Fruit fly (Drosophila melanogaster) whole organism, wandering third instar larva: Measurements from ENCODE around the gene CRAT.

Experiments
- Abd-B ChIP-seq: fragments of >200 bp; optimal IDR thresholded peaks from 2 replicates; lab custom pipeline; 2017; ENCODE audit warnings: missing biosample characterization, missing genetic modification characterization
- CG32264 ChIP-seq: fragments of 200-800 bp; sonication (Bioruptor generic); optimal IDR thresholded peaks from 2 replicates; lab custom pipeline; 2016; ENCODE audit warnings: missing biosample characterization, missing genetic modification characterization
- CG9705 ChIP-seq: fragments of 200-800 bp; sonication (Bioruptor generic); optimal IDR thresholded peaks from 2 replicates; lab custom pipeline; 2018; ENCODE audit warnings: missing biosample characterization, mild to moderate bottlenecking, missing genetic modification characterization
- CrebA ChIP-seq: fragments of 200-800 bp; sonication (Bioruptor generic); optimal IDR thresholded peaks from 2 replicates; lab custom pipeline; 2016; ENCODE audit warnings: missing biosample characterization, mild to moderate bottlenecking, missing genetic modification characterization, borderline replicate concordance
- Dfd ChIP-seq: fragments of >200 bp; optimal IDR thresholded peaks from 2 replicates; lab custom pipeline; 2017; ENCODE audit warnings: missing biosample characterization, missing genetic modification characterization
- Dif ChIP-seq: fragments of 200-275, 200-300 bp; sonication (Bioruptor generic); optimal IDR thresholded peaks from 2 replicates; lab custom pipeline; 2018; ENCODE audit warnings: missing biosample characterization, missing genetic modification characterization; ENCODE audit not compliant: partially characterized antibody
- GATAd ChIP-seq: sonication (Bioruptor generic); optimal IDR thresholded peaks from 2 replicates; lab custom pipeline; 2016; ENCODE audit warnings: missing biosample characterization, missing genetic modification characterization
- HLH106 ChIP-seq: fragments of 200-800 bp; optimal IDR thresholded peaks from 3 replicates; lab custom pipeline; 2019; ENCODE audit warnings: missing biosample characterization, mild to moderate bottlenecking, missing genetic modification characterization, moderate library complexity
- Hnf4 ChIP-seq: fragments of 200-800 bp; sonication (Bioruptor generic); optimal IDR thresholded peaks from 2 replicates; lab custom pipeline; 2016; ENCODE audit warnings: missing biosample characterization, mild to moderate bottlenecking, missing genetic modification characterization
- Hr78 ChIP-seq: fragments of >200 bp; optimal IDR thresholded peaks from 2 replicates; lab custom pipeline; 2017; ENCODE audit warnings: missing biosample characterization, missing genetic modification characterization
- Hr83 ChIP-seq: fragments of 200-300 bp; sonication (Bioruptor generic); optimal IDR thresholded peaks from 2 replicates; lab custom pipeline; 2016; ENCODE audit warnings: missing biosample characterization, mild to moderate bottlenecking, missing genetic modification characterization, moderate library complexity; ENCODE audit not compliant: poor library complexity, severe bottlenecking
- Myc ChIP-seq: fragments of >200 bp; optimal IDR thresholded peaks from 2 replicates; lab custom pipeline; 2017
- OdsH ChIP-seq: fragments of 200-800 bp; sonication (Bioruptor generic); optimal IDR thresholded peaks from 2 replicates; lab custom pipeline; 2016; ENCODE audit warnings: missing biosample characterization, mild to moderate bottlenecking, missing genetic modification characterization
- Rel ChIP-seq, 2 experiments: fragments of 200-800 bp; sonication (Bioruptor generic) in 1 of 2; optimal IDR thresholded peaks; 2 replicates in 1 of 2; 3 replicates in 1 of 2; lab custom pipeline; 2016 to 2019; ENCODE audit warnings: mild to moderate bottlenecking in 2 of 2, missing biosample characterization in 2 of 2, missing genetic modification characterization in 2 of 2, moderate library complexity in 1 of 2
- Sp1 ChIP-seq: fragments of 200-800 bp; sonication (Bioruptor generic); optimal IDR thresholded peaks from 3 replicates; lab custom pipeline; 2019; ENCODE audit warnings: missing biosample characterization, mild to moderate bottlenecking, missing genetic modification characterization, moderate library complexity
- Vsx2 ChIP-seq: fragments of 200-300, 225-300 bp; sonication (Bioruptor generic); optimal IDR thresholded peaks from 2 replicates; lab custom pipeline; 2018; ENCODE audit warnings: missing biosample characterization, missing genetic modification characterization; ENCODE audit not compliant: partially characterized antibody
- br ChIP-seq: fragments of 200-800 bp; sonication (Bioruptor generic); optimal IDR thresholded peaks from 2 replicates; lab custom pipeline; 2016; ENCODE audit warnings: missing biosample characterization, missing genetic modification characterization
- brk ChIP-seq: fragments of 200-800 bp; sonication (Bioruptor generic); optimal IDR thresholded peaks from 2 replicates; lab custom pipeline; 2016; ENCODE audit warnings: missing biosample characterization, mild to moderate bottlenecking, missing genetic modification characterization
- dl ChIP-seq, 2 experiments: fragments of 175-275, 200-275 bp in 1 of 2; fragments of 200-275 bp in 1 of 2; sonication (Bioruptor generic); optimal IDR thresholded peaks; lab custom pipeline; 2018; ENCODE audit warnings: mild to moderate bottlenecking in 2 of 2, missing biosample characterization in 2 of 2, missing genetic modification characterization in 2 of 2, moderate library complexity in 2 of 2; ENCODE audit not compliant: partially characterized antibody in 2 of 2, insufficient read depth in 1 of 2
- dmrt93B ChIP-seq: fragments of 200-800 bp; sonication (Bioruptor generic); optimal IDR thresholded peaks from 2 replicates; lab custom pipeline; 2018; ENCODE audit warnings: missing biosample characterization, mild to moderate bottlenecking, missing genetic modification characterization
- dsf ChIP-seq: sonication (Bioruptor generic); optimal IDR thresholded peaks from 2 replicates; lab custom pipeline; 2016; ENCODE audit warnings: missing biosample characterization, missing genetic modification characterization, borderline replicate concordance
- ey ChIP-seq: fragments of 200-800 bp; sonication (Bioruptor generic); optimal IDR thresholded peaks from 2 replicates; lab custom pipeline; 2016; ENCODE audit warnings: missing biosample characterization, missing genetic modification characterization
- foxo ChIP-seq, 2 experiments: fragments of 200-800 bp; sonication (Bioruptor generic); optimal IDR thresholded peaks; 2 replicates in 1 of 2; 3 replicates in 1 of 2; lab custom pipeline; 2016 to 2017; ENCODE audit warnings: missing biosample characterization in 2 of 2, missing genetic modification characterization in 2 of 2
- fru ChIP-seq: fragments of 200-800 bp; sonication (Bioruptor generic); optimal IDR thresholded peaks from 3 replicates; lab custom pipeline; 2016; ENCODE audit warnings: missing biosample characterization, mild to moderate bottlenecking, missing genetic modification characterization
- h ChIP-seq: fragments of 200-800 bp; sonication (Bioruptor generic); optimal IDR thresholded peaks from 3 replicates; lab custom pipeline; 2016; ENCODE audit warnings: missing biosample characterization, mild to moderate bottlenecking, missing genetic modification characterization
- pan ChIP-seq: fragments of >200 bp; optimal IDR thresholded peaks from 2 replicates; lab custom pipeline; 2017
- psq ChIP-seq: fragments of 200-800 bp; sonication (Bioruptor generic); optimal IDR thresholded peaks from 3 replicates; lab custom pipeline; 2017; ENCODE audit warnings: missing biosample characterization, mild to moderate bottlenecking, missing genetic modification characterization, moderate library complexity
- rgr ChIP-seq: fragments of 200-800 bp; sonication (Bioruptor generic); optimal IDR thresholded peaks from 3 replicates; lab custom pipeline; 2016; ENCODE audit warnings: missing biosample characterization, mild to moderate bottlenecking, missing genetic modification characterization
- sage ChIP-seq: fragments of 200-800 bp; sonication (Bioruptor generic); optimal IDR thresholded peaks from 2 replicates; lab custom pipeline; 2016; ENCODE audit warnings: missing biosample characterization, mild to moderate bottlenecking, missing genetic modification characterization
- sv ChIP-seq: fragments of 200-800 bp; sonication (Bioruptor generic); optimal IDR thresholded peaks from 3 replicates; lab custom pipeline; 2016; ENCODE audit warnings: missing biosample characterization, missing genetic modification characterization
- tai ChIP-seq: sonication (Bioruptor generic); optimal IDR thresholded peaks from 2 replicates; lab custom pipeline; 2016; ENCODE audit warnings: missing biosample characterization, missing genetic modification characterization

Gene CRAT

dm6 chr3R:6421263-6421662 lies 45.4 kb upstream of the CRAT start:
- TF ChIP-seq Dif (GFP tag; lab: Kevin White, UChicago) (no peak), Vsx2 (GFP tag; lab: Kevin White, UChicago) (no peak), dsf (GFP tag; lab: Kevin White, UChicago) (no peak)

- no peak for TF ChIP-seq CG9705 (GFP tag; lab: Kevin White, UChicago)
- TF ChIP-seq Hr83: peak; percentile 14
- no peak for TF ChIP-seq HLH106 (tag; lab: Kevin White, UChicago)
- TF ChIP-seq dmrt93B (GFP tag; lab: Kevin White, UChicago): no peak
- TF ChIP-seq pan (lab: Kevin White, UChicago): no peak
- no peak for TF ChIP-seq GATAd (GFP tag; lab: Kevin White, UChicago)
- no peak for TF ChIP-seq Hr78 (GFP tag; lab: Kevin White, UChicago)
- no peak for TF ChIP-seq Dfd (GFP tag; lab: Kevin White, UChicago)
- TF ChIP-seq sage (GFP tag; lab: Kevin White, UChicago): no peak
- TF ChIP-seq dl (GFP tag; optimal IDR thresholded peaks at IDR 0.05; lab: Kevin White, UChicago; ENCODE audit: insufficient read depth in 1 of 2, partially characterized antibody in 2 of 2): peak in 1 of 2 experiments; percentile 11
- TF ChIP-seq Dif (GFP tag; lab: Kevin White, UChicago): no peak
- no peak for TF ChIP-seq h (GFP tag; lab: Kevin White, UChicago)
- no peak for TF ChIP-seq br
- no peak for TF ChIP-seq ey (GFP tag; lab: Kevin White, UChicago)
- peak; percentile 31 for TF ChIP-seq psq (GFP tag; lab: Kevin White, UChicago)
- no peak for TF ChIP-seq OdsH
- TF ChIP-seq, all 38 proteins: peak for 3
These were observed 44.1 kb upstream of the CRAT start for dm6 chr3R:6419942-6420341.

- TF ChIP-seq Dfd (GFP tag; lab: Kevin White, UChicago): no peak
- no peak for TF ChIP-seq GATAd (GFP tag; lab: Kevin White, UChicago)
- TF ChIP-seq foxo (GFP tag; optimal IDR thresholded peaks at IDR 0.05; lab: Kevin White, UChicago): no peak
- TF ChIP-seq Abd-B (GFP tag; lab: Kevin White, UChicago): no peak
- TF ChIP-seq h (GFP tag; lab: Kevin White, UChicago): no peak
- no peak for TF ChIP-seq Myc (lab: Kevin White, UChicago)
- TF ChIP-seq Hr83: no peak
- no peak for TF ChIP-seq tai (GFP tag; lab: Kevin White, UChicago)
- TF ChIP-seq CG32264 (GFP tag; lab: Kevin White, UChicago): no peak
- TF ChIP-seq br: no peak
- no peak for TF ChIP-seq HLH106 (tag; lab: Kevin White, UChicago)
- no peak for TF ChIP-seq sage (GFP tag; lab: Kevin White, UChicago)
- TF ChIP-seq dsf (GFP tag; lab: Kevin White, UChicago): no peak
- TF ChIP-seq Rel (GFP tag; optimal IDR thresholded peaks at IDR 0.05; lab: Kevin White, UChicago): no peak
- no peak for TF ChIP-seq Rel (tag; optimal IDR thresholded peaks at IDR 0.05; lab: Kevin White, UChicago)
- TF ChIP-seq CrebA: no peak
- no peak for TF ChIP-seq Vsx2 (GFP tag; lab: Kevin White, UChicago)
- no peak for TF ChIP-seq psq (GFP tag; lab: Kevin White, UChicago)
- TF ChIP-seq ey (GFP tag; lab: Kevin White, UChicago): no peak
- no peak for TF ChIP-seq brk (GFP tag; lab: Kevin White, UChicago)
These were observed 43.3 kb upstream of the CRAT start for dm6 chr3R:6419103-6419502.

- TF ChIP-seq br (peak; percentile 43), psq (GFP tag; lab: Kevin White, UChicago) (peak; percentile 21), Myc (lab: Kevin White, UChicago) (no peak), dl (GFP tag; optimal IDR thresholded peaks at IDR 0.05; lab: Kevin White, UChicago; ENCODE audit: insufficient read depth in 1 of 2, partially characterized antibody in 2 of 2) (no peak), sage (GFP tag; lab: Kevin White, UChicago) (no peak), OdsH (peak; percentile 44), Sp1 (GFP tag; lab: Kevin White, UChicago) (peak; percentile 37), HLH106 (tag; lab: Kevin White, UChicago) (peak; percentile 29), Hr83 (peak; percentile 25), rgr (GFP tag; lab: Kevin White, UChicago) (peak; percentile 62), ey (GFP tag; lab: Kevin White, UChicago) (peak; percentile 52), tai (GFP tag; lab: Kevin White, UChicago) (no peak), h (GFP tag; lab: Kevin White, UChicago) (peak; percentile 42), foxo (GFP tag; optimal IDR thresholded peaks at IDR 0.05; lab: Kevin White, UChicago) (peak in 1 of 2 experiments; percentile 61), sv (peak; percentile 62), fru (GFP tag; lab: Kevin White, UChicago) (peak; percentile 23), CG32264 (GFP tag; lab: Kevin White, UChicago) (peak; percentile 35), dmrt93B (GFP tag; lab: Kevin White, UChicago) (peak; percentile 4), Hnf4 (GFP tag; lab: Kevin White, UChicago) (peak; percentile 52)
These were observed 40.4 kb upstream of the CRAT start for dm6 chr3R:6416242-6416641.
